Fruit fly (Drosophila melanogaster) whole organism, wandering third instar larva: ENCODE data around the gene CG5555.

Experiments used
- Abd-B ChIP-seq: fragments of >200 bp; optimal IDR thresholded peaks from 2 replicates; lab custom pipeline; 2017; ENCODE audit warnings: missing biosample characterization, missing genetic modification characterization
- CG32264 ChIP-seq: fragments of 200-800 bp; sonication (Bioruptor generic); optimal IDR thresholded peaks from 2 replicates; lab custom pipeline; 2016; ENCODE audit warnings: missing biosample characterization, missing genetic modification characterization
- CG9705 ChIP-seq: fragments of 200-800 bp; sonication (Bioruptor generic); optimal IDR thresholded peaks from 2 replicates; lab custom pipeline; 2018; ENCODE audit warnings: missing biosample characterization, mild to moderate bottlenecking, missing genetic modification characterization
- CrebA ChIP-seq: fragments of 200-800 bp; sonication (Bioruptor generic); optimal IDR thresholded peaks from 2 replicates; lab custom pipeline; 2016; ENCODE audit warnings: missing biosample characterization, mild to moderate bottlenecking, missing genetic modification characterization, borderline replicate concordance
- Dfd ChIP-seq: fragments of >200 bp; optimal IDR thresholded peaks from 2 replicates; lab custom pipeline; 2017; ENCODE audit warnings: missing biosample characterization, missing genetic modification characterization
- Dif ChIP-seq: fragments of 200-275, 200-300 bp; sonication (Bioruptor generic); optimal IDR thresholded peaks from 2 replicates; lab custom pipeline; 2018; ENCODE audit warnings: missing biosample characterization, missing genetic modification characterization; ENCODE audit not compliant: partially characterized antibody
- GATAd ChIP-seq: sonication (Bioruptor generic); optimal IDR thresholded peaks from 2 replicates; lab custom pipeline; 2016; ENCODE audit warnings: missing biosample characterization, missing genetic modification characterization
- HLH106 ChIP-seq: fragments of 200-800 bp; optimal IDR thresholded peaks from 3 replicates; lab custom pipeline; 2019; ENCODE audit warnings: missing biosample characterization, mild to moderate bottlenecking, missing genetic modification characterization, moderate library complexity
- Hnf4 ChIP-seq: fragments of 200-800 bp; sonication (Bioruptor generic); optimal IDR thresholded peaks from 2 replicates; lab custom pipeline; 2016; ENCODE audit warnings: missing biosample characterization, mild to moderate bottlenecking, missing genetic modification characterization
- Hr78 ChIP-seq: fragments of >200 bp; optimal IDR thresholded peaks from 2 replicates; lab custom pipeline; 2017; ENCODE audit warnings: missing biosample characterization, missing genetic modification characterization
- Hr83 ChIP-seq: fragments of 200-300 bp; sonication (Bioruptor generic); optimal IDR thresholded peaks from 2 replicates; lab custom pipeline; 2016; ENCODE audit warnings: missing biosample characterization, mild to moderate bottlenecking, missing genetic modification characterization, moderate library complexity; ENCODE audit not compliant: poor library complexity, severe bottlenecking
- Jra ChIP-seq: sonication (Bioruptor generic); optimal IDR thresholded peaks from 2 replicates; lab custom pipeline; 2016; ENCODE audit warnings: missing biosample characterization, missing genetic modification characterization
- Mio ChIP-seq: sonication (Bioruptor generic); optimal IDR thresholded peaks from 2 replicates; lab custom pipeline; 2016; ENCODE audit warnings: missing biosample characterization, missing genetic modification characterization
- Myc ChIP-seq: fragments of >200 bp; optimal IDR thresholded peaks from 2 replicates; lab custom pipeline; 2017
- N ChIP-seq: fragments of >200 bp; optimal IDR thresholded peaks from 2 replicates; lab custom pipeline; 2018; ENCODE audit warnings: missing biosample characterization, missing external identifiers, missing genetic modification characterization
- OdsH ChIP-seq: fragments of 200-800 bp; sonication (Bioruptor generic); optimal IDR thresholded peaks from 2 replicates; lab custom pipeline; 2016; ENCODE audit warnings: missing biosample characterization, mild to moderate bottlenecking, missing genetic modification characterization
- Rel ChIP-seq, 2 experiments: fragments of 200-800 bp; sonication (Bioruptor generic) in 1 of 2; optimal IDR thresholded peaks; 2 replicates in 1 of 2; 3 replicates in 1 of 2; lab custom pipeline; 2016 to 2019; ENCODE audit warnings: mild to moderate bottlenecking in 2 of 2, missing biosample characterization in 2 of 2, missing genetic modification characterization in 2 of 2, moderate library complexity in 1 of 2
- Sp1 ChIP-seq: fragments of 200-800 bp; sonication (Bioruptor generic); optimal IDR thresholded peaks from 3 replicates; lab custom pipeline; 2019; ENCODE audit warnings: missing biosample characterization, mild to moderate bottlenecking, missing genetic modification characterization, moderate library complexity
- Vsx2 ChIP-seq: fragments of 200-300, 225-300 bp; sonication (Bioruptor generic); optimal IDR thresholded peaks from 2 replicates; lab custom pipeline; 2018; ENCODE audit warnings: missing biosample characterization, missing genetic modification characterization; ENCODE audit not compliant: partially characterized antibody
- br ChIP-seq: fragments of 200-800 bp; sonication (Bioruptor generic); optimal IDR thresholded peaks from 2 replicates; lab custom pipeline; 2016; ENCODE audit warnings: missing biosample characterization, missing genetic modification characterization
- brk ChIP-seq: fragments of 200-800 bp; sonication (Bioruptor generic); optimal IDR thresholded peaks from 2 replicates; lab custom pipeline; 2016; ENCODE audit warnings: missing biosample characterization, mild to moderate bottlenecking, missing genetic modification characterization
- dl ChIP-seq, 2 experiments: fragments of 175-275, 200-275 bp in 1 of 2; fragments of 200-275 bp in 1 of 2; sonication (Bioruptor generic); optimal IDR thresholded peaks; lab custom pipeline; 2018; ENCODE audit warnings: mild to moderate bottlenecking in 2 of 2, missing biosample characterization in 2 of 2, missing genetic modification characterization in 2 of 2, moderate library complexity in 2 of 2; ENCODE audit not compliant: partially characterized antibody in 2 of 2, insufficient read depth in 1 of 2
- dmrt93B ChIP-seq: fragments of 200-800 bp; sonication (Bioruptor generic); optimal IDR thresholded peaks from 2 replicates; lab custom pipeline; 2018; ENCODE audit warnings: missing biosample characterization, mild to moderate bottlenecking, missing genetic modification characterization
- dsf ChIP-seq: sonication (Bioruptor generic); optimal IDR thresholded peaks from 2 replicates; lab custom pipeline; 2016; ENCODE audit warnings: missing biosample characterization, missing genetic modification characterization, borderline replicate concordance
- ey ChIP-seq: fragments of 200-800 bp; sonication (Bioruptor generic); optimal IDR thresholded peaks from 2 replicates; lab custom pipeline; 2016; ENCODE audit warnings: missing biosample characterization, missing genetic modification characterization
- foxo ChIP-seq, 2 experiments: fragments of 200-800 bp; sonication (Bioruptor generic); optimal IDR thresholded peaks; 2 replicates in 1 of 2; 3 replicates in 1 of 2; lab custom pipeline; 2016 to 2017; ENCODE audit warnings: missing biosample characterization in 2 of 2, missing genetic modification characterization in 2 of 2
- fru ChIP-seq: fragments of 200-800 bp; sonication (Bioruptor generic); optimal IDR thresholded peaks from 3 replicates; lab custom pipeline; 2016; ENCODE audit warnings: missing biosample characterization, mild to moderate bottlenecking, missing genetic modification characterization
- h ChIP-seq: fragments of 200-800 bp; sonication (Bioruptor generic); optimal IDR thresholded peaks from 3 replicates; lab custom pipeline; 2016; ENCODE audit warnings: missing biosample characterization, mild to moderate bottlenecking, missing genetic modification characterization
- jim ChIP-seq: fragments of 175-275, 200-325 bp; sonication (Bioruptor generic); optimal IDR thresholded peaks from 2 replicates; lab custom pipeline; 2016; ENCODE audit warnings: missing biosample characterization, mild to moderate bottlenecking, missing genetic modification characterization
- lola ChIP-seq: fragments of >200 bp; optimal IDR thresholded peaks from 2 replicates; lab custom pipeline; 2017; ENCODE audit warnings: missing biosample characterization, missing genetic modification characterization
- pan ChIP-seq: fragments of >200 bp; optimal IDR thresholded peaks from 2 replicates; lab custom pipeline; 2017
- psq ChIP-seq: fragments of 200-800 bp; sonication (Bioruptor generic); optimal IDR thresholded peaks from 3 replicates; lab custom pipeline; 2017; ENCODE audit warnings: missing biosample characterization, mild to moderate bottlenecking, missing genetic modification characterization, moderate library complexity
- rgr ChIP-seq: fragments of 200-800 bp; sonication (Bioruptor generic); optimal IDR thresholded peaks from 3 replicates; lab custom pipeline; 2016; ENCODE audit warnings: missing biosample characterization, mild to moderate bottlenecking, missing genetic modification characterization
- sage ChIP-seq: fragments of 200-800 bp; sonication (Bioruptor generic); optimal IDR thresholded peaks from 2 replicates; lab custom pipeline; 2016; ENCODE audit warnings: missing biosample characterization, mild to moderate bottlenecking, missing genetic modification characterization
- sv ChIP-seq: fragments of 200-800 bp; sonication (Bioruptor generic); optimal IDR thresholded peaks from 3 replicates; lab custom pipeline; 2016; ENCODE audit warnings: missing biosample characterization, missing genetic modification characterization
- tai ChIP-seq: sonication (Bioruptor generic); optimal IDR thresholded peaks from 2 replicates; lab custom pipeline; 2016; ENCODE audit warnings: missing biosample characterization, missing genetic modification characterization
- usp ChIP-seq: fragments of >200 bp; optimal IDR thresholded peaks from 2 replicates; lab custom pipeline; 2017; ENCODE audit warnings: missing biosample characterization, missing genetic modification characterization
- woc ChIP-seq: sonication (Bioruptor generic); optimal IDR thresholded peaks from 2 replicates; lab custom pipeline; 2016; ENCODE audit warnings: missing biosample characterization, mild to moderate bottlenecking, missing genetic modification characterization

CG5555 gene

DNA sequence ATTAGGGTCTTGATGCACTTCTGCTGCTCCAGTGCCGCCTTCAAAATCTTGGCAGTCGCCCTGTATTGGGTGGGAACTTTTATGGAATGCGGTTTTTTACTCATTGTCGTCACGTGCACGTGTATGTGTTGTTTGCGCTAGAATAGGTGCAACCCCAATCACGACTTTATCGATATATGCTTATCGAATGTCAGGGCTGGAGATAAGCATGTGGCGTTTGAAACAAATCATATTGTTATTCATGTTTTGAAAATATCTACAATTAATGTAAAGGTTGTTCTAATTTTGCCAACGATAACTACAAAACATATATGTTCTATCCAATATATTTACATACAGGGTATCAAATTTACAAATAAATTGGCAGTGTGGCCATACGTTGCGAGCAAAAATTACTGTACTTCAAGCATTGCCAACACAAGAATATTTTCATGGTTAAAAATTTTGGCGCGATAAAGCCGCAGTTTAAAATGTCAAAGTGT, 18.2 kb downstream of the CG5555 start, which contains the start of the genes CG42359 and Nsun5:
Gene CG42359 (minus strand): TSS at position 166 of the 482 bp plus-strand sequence.
Gene Nsun5 (minus strand): TSS at position 166 of the 482 bp plus-strand sequence.
- peak; percentile 79 for TF ChIP-seq psq (GFP tag; lab: Kevin White, UChicago)
- TF ChIP-seq Mio (GFP tag; lab: Kevin White, UChicago) = no peak
- peak; percentile 87 for TF ChIP-seq fru (GFP tag; lab: Kevin White, UChicago)
- TF ChIP-seq Hr83 (GFP tag; lab: Kevin White, UChicago) = peak; percentile 60
- peak; percentile 74 for TF ChIP-seq dsf
- peak; percentile 85 for TF ChIP-seq woc (GFP tag; lab: Kevin White, UChicago)
- peak; percentile 89 for TF ChIP-seq Hnf4 (GFP tag; lab: Kevin White, UChicago)
- TF ChIP-seq Dif (GFP tag; lab: Kevin White, UChicago) = no peak
- TF ChIP-seq sv (GFP tag; lab: Kevin White, UChicago) = peak; percentile 84
- peak; percentile 91 for TF ChIP-seq Jra (GFP tag; lab: Kevin White, UChicago)
- TF ChIP-seq pan (lab: Kevin White, UChicago) = no peak
- no peak for TF ChIP-seq Abd-B (GFP tag; lab: Kevin White, UChicago)
- TF ChIP-seq sage (GFP tag; lab: Kevin White, UChicago) = peak; percentile 33
- TF ChIP-seq CG32264 (GFP tag; lab: Kevin White, UChicago) = peak; percentile 54
- peak; percentile 86 for TF ChIP-seq br (GFP tag; lab: Kevin White, UChicago)
- peak; percentile 80 for TF ChIP-seq brk (GFP tag; lab: Kevin White, UChicago)
- TF ChIP-seq CrebA (GFP tag; lab: Kevin White, UChicago) = no peak
- no peak for TF ChIP-seq Vsx2 (GFP tag; lab: Kevin White, UChicago)
- no peak for TF ChIP-seq Rel (GFP tag; optimal IDR thresholded peaks at IDR 0.05; lab: Kevin White, UChicago)
- TF ChIP-seq Rel (tag; optimal IDR thresholded peaks at IDR 0.05; lab: Kevin White, UChicago) = peak; percentile 92
- TF ChIP-seq Dfd (GFP tag; lab: Kevin White, UChicago) = no peak
- peak; percentile 77 for TF ChIP-seq OdsH
- TF ChIP-seq HLH106 (tag; lab: Kevin White, UChicago) = peak; percentile 81
- TF ChIP-seq dmrt93B = peak; percentile 65
- peak; percentile 15 for TF ChIP-seq GATAd (GFP tag; lab: Kevin White, UChicago)
- peak; percentile 35 for TF ChIP-seq jim (GFP tag; lab: Kevin White, UChicago)
- TF ChIP-seq tai = peak; percentile 94
- TF ChIP-seq Sp1 = peak; percentile 81
- TF ChIP-seq CG9705 (GFP tag; lab: Kevin White, UChicago) = peak; percentile 77
- no peak for TF ChIP-seq usp (GFP tag; lab: Kevin White, UChicago)
- no peak for TF ChIP-seq N (GFP tag; lab: Kevin White, UChicago)
- no peak for TF ChIP-seq Hr78 (GFP tag; lab: Kevin White, UChicago)
- TF ChIP-seq Myc (lab: Kevin White, UChicago) = peak; percentile 41
- no peak for TF ChIP-seq lola (GFP tag; lab: Kevin White, UChicago)
- TF ChIP-seq foxo (GFP tag; optimal IDR thresholded peaks at IDR 0.05; lab: Kevin White, UChicago) = peak; percentile 21 to 91
- peak; percentile 87 for TF ChIP-seq rgr (GFP tag; lab: Kevin White, UChicago)
- peak; percentile 85 for TF ChIP-seq ey
- TF ChIP-seq h (GFP tag; lab: Kevin White, UChicago) = peak; percentile 90
- TF ChIP-seq dl (GFP tag; optimal IDR thresholded peaks at IDR 0.05; lab: Kevin White, UChicago; ENCODE audit: insufficient read depth in 1 of 2, partially characterized antibody in 2 of 2) = no peak

DNA sequence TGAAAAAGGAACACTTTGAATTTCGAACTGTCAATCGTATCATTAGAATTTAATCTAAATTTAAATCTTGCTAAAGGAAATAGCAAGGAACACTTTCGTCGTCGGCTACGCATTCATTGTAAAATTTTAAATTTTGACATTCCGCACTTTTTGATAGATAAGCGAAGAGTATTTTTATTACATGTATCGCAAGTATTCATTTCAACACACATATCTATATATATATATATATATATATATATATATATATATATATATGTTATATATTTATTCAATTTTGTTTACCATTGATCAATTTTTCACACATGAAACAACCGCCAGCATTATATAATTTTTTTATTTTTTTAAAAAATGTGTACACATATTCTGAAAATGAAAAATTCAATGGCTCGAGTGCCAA, 20.6 kb downstream of the CG5555 start, which contains the start of gene CG11779:
Gene CG11779 (minus strand): TSS at position 101 of the 400 bp plus-strand sequence.
- TF ChIP-seq psq (GFP tag; lab: Kevin White, UChicago) = no peak
- TF ChIP-seq br (GFP tag; lab: Kevin White, UChicago) = no peak
- no peak for TF ChIP-seq GATAd (GFP tag; lab: Kevin White, UChicago)
- no peak for TF ChIP-seq Myc (lab: Kevin White, UChicago)
- TF ChIP-seq Dif (GFP tag; lab: Kevin White, UChicago) = no peak
- no peak for TF ChIP-seq sage (GFP tag; lab: Kevin White, UChicago)
- no peak for TF ChIP-seq sv (GFP tag; lab: Kevin White, UChicago)
- TF ChIP-seq dmrt93B = no peak
- TF ChIP-seq usp (GFP tag; lab: Kevin White, UChicago) = no peak
- TF ChIP-seq pan (lab: Kevin White, UChicago) = no peak
- no peak for TF ChIP-seq rgr (GFP tag; lab: Kevin White, UChicago)
- TF ChIP-seq ey = no peak
- TF ChIP-seq CrebA (GFP tag; lab: Kevin White, UChicago) = no peak
- no peak for TF ChIP-seq fru (GFP tag; lab: Kevin White, UChicago)
- TF ChIP-seq CG32264 (GFP tag; lab: Kevin White, UChicago) = no peak
- TF ChIP-seq CG9705 (GFP tag; lab: Kevin White, UChicago) = no peak
- no peak for TF ChIP-seq HLH106 (tag; lab: Kevin White, UChicago)
- no peak for TF ChIP-seq lola (GFP tag; lab: Kevin White, UChicago)
